Fruit fly (Drosophila melanogaster) whole organism, larva: ENCODE measurements around the gene mRF1.

Source experiments
- noc ChIP-seq: fragments of 200-800 bp; sonication (Bioruptor generic); optimal IDR thresholded peaks from 3 replicates; lab custom pipeline; 2019; ENCODE audit warnings: missing biosample characterization, mild to moderate bottlenecking, missing genetic modification characterization, moderate library complexity

The mRF1 gene

DNA sequence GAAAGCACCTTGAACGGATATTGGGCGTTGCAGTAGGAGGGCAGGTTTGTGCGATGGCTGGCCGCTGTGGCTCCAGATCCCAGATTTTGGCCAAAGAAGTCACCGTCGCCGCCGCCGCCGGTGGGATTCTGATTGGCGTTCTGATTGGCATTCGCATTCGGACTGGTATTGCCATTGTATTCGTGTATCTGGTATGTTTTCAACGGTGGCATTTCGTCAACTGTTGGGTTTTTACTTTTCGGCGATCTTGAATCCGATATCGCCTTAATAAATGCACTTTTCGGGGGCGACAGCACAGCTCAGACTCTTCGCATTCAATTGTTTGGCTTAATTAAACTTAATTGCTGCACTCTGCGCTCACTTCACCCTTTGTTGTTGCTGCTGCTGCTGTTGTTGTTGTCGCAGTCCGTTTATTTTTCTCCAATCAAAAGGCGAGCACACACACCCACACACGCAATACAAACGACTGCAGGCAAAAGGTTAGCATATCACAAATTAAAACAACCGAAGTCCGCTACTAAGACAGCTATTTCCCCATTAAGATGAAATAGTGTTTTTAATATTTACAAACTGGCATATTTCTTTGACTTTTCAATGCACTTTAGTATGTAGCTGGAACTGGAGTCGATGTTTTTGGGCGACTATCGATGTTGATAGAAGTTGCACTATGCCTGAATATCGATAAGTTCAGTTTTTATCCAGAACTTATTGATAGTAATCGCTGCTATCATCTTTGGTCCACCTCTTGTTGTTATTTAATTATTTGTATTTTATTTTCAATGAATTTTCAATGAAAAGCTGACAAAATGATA is at the start of gene mRF1, which contains the start of gene CG9426:
TSS of gene mRF1 (plus strand) at position 699 of the 812 bp plus-strand sequence.
TSS of gene CG9426 (minus strand) at position 643 of the 812 bp plus-strand sequence.
- TF ChIP-seq noc (tag; lab: Kevin White, UChicago): no peak

DNA sequence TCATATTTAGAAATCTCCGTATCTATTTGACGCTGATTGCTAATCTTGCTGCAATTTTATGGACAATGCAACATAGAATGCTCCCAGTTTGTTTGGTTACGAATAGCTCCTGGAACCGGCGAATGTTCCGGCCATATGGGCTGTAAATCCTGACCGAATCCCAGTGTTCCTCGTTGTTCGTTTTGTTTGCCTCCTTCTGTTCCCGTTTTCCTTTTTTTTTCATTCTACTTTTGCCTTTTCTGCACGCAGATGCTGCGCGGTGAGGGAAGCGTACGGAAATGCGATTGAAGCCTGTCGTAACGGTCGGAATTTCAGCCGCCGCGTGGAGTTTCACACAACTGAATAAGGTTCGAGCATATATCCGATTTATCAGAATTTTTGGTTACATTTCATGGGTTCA is 43.7 kb upstream of the mRF1 start, which contains the start of gene CG43925:
TSS of gene CG43925 (plus strand) at position 301 of the 400 bp plus-strand sequence.
- no peak for TF ChIP-seq noc (tag; lab: Kevin White, UChicago)

DNA sequence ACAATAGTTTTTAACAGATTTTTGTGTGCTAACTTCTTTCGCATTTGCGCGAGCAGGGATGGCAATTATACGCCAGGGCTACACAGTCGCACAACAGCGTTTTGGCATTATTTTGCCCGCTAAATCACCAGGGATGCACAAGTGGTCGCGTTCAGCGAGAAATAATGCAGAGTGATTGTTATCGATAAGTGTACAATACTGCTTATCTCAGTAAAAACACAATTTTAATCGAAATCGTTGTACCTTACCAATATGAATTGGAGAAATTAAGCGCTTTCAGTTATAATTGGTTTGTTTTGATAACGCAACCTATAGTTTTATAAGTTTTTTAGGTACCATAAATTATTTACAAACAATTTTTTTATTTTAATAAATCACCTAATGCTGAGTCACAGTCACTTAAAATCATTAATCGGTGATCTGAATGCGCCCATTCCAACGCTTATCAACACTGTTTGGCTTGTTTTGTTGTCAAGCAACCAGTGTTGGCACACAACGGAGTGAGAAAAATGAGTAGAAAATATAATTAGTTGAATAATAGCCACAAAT is 43.0 kb upstream of the mRF1 start, which contains the start of the genes Sfmbt and CG5439:
TSS of gene Sfmbt (minus strand) at position 85 of the 549 bp plus-strand sequence.
TSS of gene CG5439 (plus strand) at position 450 of the 549 bp plus-strand sequence.
- TF ChIP-seq noc (tag; lab: Kevin White, UChicago): no peak

DNA sequence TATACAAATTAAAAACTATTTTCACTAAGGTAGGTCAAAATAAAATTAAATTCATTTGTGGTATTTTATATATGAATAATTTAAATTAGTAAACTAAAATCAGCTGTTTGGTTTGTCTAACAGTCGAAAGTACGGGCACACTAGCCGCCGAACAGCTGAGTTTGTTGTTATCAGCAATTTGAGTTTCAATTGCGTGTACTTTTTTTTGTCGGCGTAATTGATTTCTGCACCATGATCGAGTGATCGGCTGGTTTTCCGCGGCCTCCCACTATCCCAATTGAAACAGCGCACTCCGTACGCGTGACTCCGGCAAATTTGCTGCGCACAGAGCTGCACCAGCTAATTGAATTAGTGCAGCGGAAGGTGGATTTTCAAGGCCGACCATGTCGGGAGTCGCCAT is 40.7 kb upstream of the mRF1 start, which contains the start of gene Alg7:
TSS of gene Alg7 (plus strand) at position 153 of the 400 bp plus-strand sequence.
- TF ChIP-seq noc (tag; lab: Kevin White, UChicago): no peak

DNA sequence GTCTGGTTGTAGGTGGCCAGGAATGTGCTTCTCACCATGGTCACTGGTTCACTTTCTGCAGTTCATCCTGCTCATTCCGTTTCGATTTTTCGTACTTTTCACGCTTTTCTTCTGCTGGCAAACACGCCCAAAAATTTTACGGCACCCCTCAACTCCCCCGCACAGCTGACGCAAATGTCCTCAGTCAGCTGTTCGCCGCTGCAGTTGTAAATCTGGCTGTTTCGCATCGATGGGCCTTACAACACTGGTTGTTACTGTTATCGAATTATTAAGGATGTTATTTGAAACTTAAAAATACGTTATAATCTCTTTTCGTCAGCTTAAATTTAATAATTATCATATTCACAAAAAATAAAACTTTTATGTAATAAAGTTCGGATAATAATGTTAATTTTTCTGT is 37.4 kb upstream of the mRF1 start, which contains the start of gene Mgat3:
TSS of gene Mgat3 (minus strand) at position 182 of the 400 bp plus-strand sequence.
- no peak for TF ChIP-seq noc (tag; lab: Kevin White, UChicago)

DNA sequence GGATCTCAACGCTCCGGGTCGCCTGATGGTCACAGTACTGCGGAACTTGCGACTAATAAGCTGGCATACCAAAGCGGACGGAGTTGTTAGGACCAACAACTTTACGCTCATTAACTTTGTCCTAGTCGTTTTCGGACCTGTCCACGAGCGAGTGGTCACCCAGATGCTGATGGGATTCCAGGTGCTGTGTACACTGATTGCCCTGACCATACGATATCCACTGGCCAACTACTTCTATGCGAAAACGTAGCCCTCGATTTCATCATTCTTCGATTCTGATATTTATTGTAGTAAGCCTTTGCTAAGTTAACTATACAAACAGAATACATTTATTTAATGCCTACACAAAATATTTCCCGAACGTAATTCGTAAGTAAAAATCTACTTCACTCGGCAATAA is 36.6 kb upstream of the mRF1 start, which contains the start of gene Rsph1:
TSS of gene Rsph1 (plus strand) at position 301 of the 400 bp plus-strand sequence.
- TF ChIP-seq noc (tag; lab: Kevin White, UChicago): no peak

DNA sequence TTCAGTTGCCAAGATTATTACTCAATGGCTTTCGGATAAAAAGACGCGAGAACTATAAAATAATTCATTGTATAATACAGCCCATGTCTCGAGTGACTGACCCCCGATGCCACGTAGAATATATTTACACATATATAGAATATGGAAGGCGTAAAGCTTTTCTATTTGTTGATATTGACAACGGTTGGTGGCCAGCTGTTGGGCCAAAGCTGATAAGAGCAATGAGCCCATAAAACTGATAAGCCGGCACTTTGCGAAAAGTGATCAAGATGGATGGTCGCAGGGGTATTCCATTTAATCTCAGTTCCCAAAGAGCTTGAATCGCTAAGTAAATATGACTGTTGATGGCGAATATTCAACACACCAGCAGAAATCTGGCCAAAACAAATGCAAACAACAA is 29.2 kb upstream of the mRF1 start:
- TF ChIP-seq noc (tag; lab: Kevin White, UChicago): peak; percentile 93

DNA sequence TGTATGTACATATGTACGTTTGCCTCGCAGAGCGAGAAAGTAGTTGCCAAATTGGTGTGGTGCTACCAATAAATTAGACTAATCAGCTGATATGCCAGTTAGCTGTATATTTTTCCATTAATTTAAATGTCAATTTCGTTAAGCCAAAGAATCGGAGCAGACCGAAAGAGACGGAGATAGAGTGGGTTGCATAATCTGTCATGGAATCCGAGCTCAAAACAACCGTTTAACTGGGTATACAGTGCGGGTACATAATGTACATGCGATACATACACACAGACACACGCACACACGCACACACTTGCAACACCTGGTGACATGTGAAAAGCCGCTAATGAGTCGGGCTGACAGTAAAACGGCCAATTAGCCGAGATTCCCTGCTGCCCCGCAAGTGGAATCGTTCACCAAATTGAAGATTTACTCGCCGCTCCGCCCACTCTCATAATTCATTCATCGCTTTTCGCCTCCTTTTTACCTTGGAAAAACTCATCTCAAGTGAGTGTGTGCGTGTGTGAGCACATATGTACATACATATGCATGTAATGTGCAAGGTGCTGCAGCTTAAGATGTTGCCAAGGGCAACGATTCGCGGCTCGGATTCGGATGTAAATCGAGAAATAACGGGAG is 28.6 kb upstream of the mRF1 start:
- TF ChIP-seq noc (tag; lab: Kevin White, UChicago): no peak

DNA sequence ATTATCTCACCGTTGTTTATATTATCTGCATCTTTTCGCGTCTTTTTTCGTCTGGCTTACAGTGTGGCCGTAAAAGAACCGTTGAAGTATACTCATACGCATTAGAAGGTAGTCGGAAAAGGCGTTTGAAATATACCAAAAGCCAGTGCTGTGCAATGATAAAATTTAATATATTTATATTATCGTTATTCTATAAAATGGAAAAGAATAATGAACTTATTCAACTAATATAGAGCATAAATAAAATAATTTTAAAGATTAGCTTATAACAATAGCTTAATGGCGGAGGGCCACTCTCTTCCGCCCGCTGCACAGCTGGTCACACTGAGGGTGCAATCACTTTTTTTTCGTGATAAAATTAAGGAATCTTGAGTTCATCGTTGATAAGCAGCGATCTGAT is 27.9 kb upstream of the mRF1 start, which contains the start of the genes CG16974 and Edem2:
TSS of gene CG16974 (minus strand) at position 86 of the 400 bp plus-strand sequence.
TSS of gene Edem2 (plus strand) at position 308 of the 400 bp plus-strand sequence.
- TF ChIP-seq noc (tag; lab: Kevin White, UChicago): no peak

DNA sequence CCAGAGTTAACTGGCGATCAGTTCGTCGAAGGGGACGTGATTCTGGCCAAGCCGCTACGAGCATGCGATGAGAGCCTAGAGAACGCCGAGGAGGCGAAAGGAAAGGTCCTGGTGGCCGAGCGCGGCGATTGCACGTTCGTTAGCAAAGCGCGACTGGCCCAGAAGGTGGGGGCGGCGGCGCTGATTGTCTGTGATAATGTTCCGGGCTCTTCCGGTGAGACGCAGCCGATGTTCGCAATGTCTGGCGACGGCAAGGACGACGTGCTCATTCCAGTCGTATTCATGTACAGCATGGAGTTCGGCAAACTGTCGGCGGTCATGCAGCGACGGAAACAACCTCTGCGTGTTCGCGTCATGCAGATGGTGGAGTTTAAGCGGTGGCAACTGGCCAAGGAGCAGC is 24.0 kb upstream of the mRF1 start:
- no peak for TF ChIP-seq noc (tag; lab: Kevin White, UChicago)

DNA sequence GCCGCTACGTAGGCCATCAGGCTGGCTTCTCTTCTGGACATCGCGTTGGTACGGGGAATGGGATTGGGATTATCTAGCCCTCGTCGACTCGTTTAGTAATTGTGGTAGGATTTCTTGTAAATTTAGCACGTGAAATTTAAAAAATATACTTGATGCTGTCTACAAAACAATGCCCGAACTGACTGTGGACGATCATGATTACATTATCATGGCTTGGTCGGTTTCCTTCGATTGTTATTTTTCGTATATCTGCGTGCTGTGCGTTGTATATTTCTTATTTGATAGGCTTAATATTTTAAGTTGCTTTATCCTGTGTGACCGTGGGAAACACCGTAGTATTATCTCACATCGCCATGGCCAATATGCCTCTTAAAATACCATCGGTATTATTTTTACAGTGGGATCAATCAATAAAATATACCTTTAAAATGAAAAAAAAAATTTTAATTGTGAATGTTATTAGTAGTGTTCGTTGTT is 16.8 kb upstream of the mRF1 start, which contains the start of gene CG16972:
TSS of gene CG16972 (minus strand) at position 336 of the 477 bp plus-strand sequence.
- TF ChIP-seq noc (tag; lab: Kevin White, UChicago): no peak

DNA sequence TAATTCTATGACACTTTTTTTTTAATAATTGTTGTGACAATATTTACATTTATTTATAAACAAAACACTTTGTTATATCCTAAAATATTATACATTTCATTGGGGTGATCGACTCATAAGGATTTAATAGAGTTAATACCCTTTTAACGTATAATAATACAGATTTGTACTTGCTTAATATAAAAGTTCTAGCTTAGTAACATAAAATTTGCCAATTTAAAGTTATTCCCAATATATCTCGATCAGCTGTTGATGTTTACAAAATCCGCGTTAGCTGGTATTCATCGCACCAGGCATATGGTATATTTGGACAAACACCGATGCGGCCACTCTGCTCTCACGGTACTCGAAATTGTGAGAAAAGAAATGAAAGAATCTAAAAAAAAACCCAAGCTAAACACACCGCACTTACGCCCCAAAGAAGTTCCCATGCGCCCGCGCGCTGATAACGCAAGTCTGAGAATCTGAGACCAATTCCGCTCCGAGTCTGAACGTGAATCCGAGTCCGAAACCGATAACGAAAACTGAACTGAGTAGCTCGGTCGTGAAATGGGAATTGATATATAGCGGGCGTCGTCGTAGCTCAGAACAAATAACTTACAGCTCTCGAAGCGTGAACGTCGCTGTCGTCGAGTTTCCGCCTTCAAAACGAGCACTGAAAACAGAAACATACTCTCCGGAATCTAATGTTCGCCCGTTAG is 16.2 kb upstream of the mRF1 start, which contains the start of gene Pect:
TSS of gene Pect (plus strand) at position 326 of the 701 bp plus-strand sequence.
- TF ChIP-seq noc (tag; lab: Kevin White, UChicago): peak; percentile 51

DNA sequence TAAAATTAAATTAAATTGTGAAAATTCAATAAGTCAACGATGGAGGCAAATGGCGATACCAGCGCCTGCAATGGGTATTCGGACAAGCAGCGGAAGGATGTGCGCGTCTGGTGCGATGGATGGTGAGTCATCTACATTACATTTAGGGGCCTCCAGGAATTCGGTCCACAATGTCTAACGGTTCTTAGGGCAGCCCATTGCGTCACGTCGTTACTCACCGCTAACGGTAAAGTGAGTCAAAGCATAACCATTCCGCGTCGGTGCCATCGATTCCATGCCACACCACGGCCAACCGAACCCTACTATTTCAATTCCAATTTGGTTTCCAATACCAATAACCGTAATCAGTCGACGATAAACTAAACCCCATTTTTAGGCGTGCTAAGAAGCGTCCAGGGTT is 15.6 kb upstream of the mRF1 start:
- TF ChIP-seq noc (tag; lab: Kevin White, UChicago): no peak

DNA sequence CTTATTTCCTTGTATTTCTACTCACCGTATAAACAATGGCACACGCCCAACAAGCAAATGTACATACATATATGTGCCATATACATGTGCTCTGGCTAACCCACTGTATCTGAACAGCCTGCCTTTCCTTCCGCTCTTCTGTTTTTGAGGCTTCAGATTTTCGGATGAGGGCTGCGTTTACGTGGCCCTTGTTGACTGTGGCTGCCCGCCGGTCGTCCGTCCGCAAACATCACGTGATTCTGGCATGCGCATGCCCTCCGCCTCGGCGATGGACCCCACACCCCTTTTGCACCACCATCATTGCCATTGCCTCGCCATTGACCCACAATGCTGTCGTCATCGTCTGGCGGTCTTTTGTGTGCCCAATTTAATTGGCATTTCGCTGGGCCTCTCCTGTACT is 14.5 kb upstream of the mRF1 start:
- no peak for TF ChIP-seq noc (tag; lab: Kevin White, UChicago)
